Worm (Caenorhabditis elegans) whole organism, young adult: ENCODE results near the gene ZK596.3.

ENCODE experiments used
- B0336.3 ChIP-seq: fragments of 200-800 bp; sonication (Bioruptor generic); IDR thresholded peaks from 2 replicates; pipeline ENCODE4 v1.3.6; 2022; ENCODE audit warnings: missing genetic modification characterization, missing compliant biosample characterization
- C06A6.2 ChIP-seq: fragments of 200-800 bp; sonication (Bioruptor generic); conservative IDR thresholded peaks from 2 replicates; pipeline ENCODE4 v1.3.6; 2022; ENCODE audit warnings: missing genetic modification characterization, missing compliant biosample characterization
- D2030.7 ChIP-seq: fragments of 200-800 bp; sonication (Bioruptor generic); IDR thresholded peaks from 2 replicates; pipeline ENCODE4 v1.3.6; 2022; ENCODE audit warnings: missing genetic modification reagents, missing genetic modification characterization, missing compliant biosample characterization
- F33H1.4 ChIP-seq: fragments of 200-800 bp; sonication (Bioruptor generic); IDR thresholded peaks from 2 replicates; pipeline ENCODE4 v1.3.6; 2022; ENCODE audit warnings: missing genetic modification reagents, missing genetic modification characterization, missing compliant biosample characterization
- F57A8.1 ChIP-seq: fragments of 200-800 bp; sonication (Bioruptor generic); optimal IDR thresholded peaks from 2 replicates; lab custom pipeline; 2018; ENCODE audit warnings: mild to moderate bottlenecking, missing genetic modification characterization, moderate library complexity, missing compliant biosample characterization
- K11D2.4 ChIP-seq: fragments of 200-800 bp; sonication (Bioruptor generic); IDR thresholded peaks from 2 replicates; pipeline ENCODE4 v1.3.6; 2022; ENCODE audit warnings: missing genetic modification reagents, missing genetic modification characterization, missing compliant biosample characterization
- K12H6.12 ChIP-seq: fragments of 200-800 bp; sonication (Bioruptor generic); optimal IDR thresholded peaks from 2 replicates; lab custom pipeline; 2018; ENCODE audit warnings: mild to moderate bottlenecking, missing genetic modification characterization, missing compliant biosample characterization
- Y53G8AR.9 ChIP-seq: fragments of 200-800 bp; sonication (Bioruptor generic); conservative IDR thresholded peaks from 2 replicates; pipeline ENCODE4 v1.3.6; 2022; ENCODE audit warnings: missing genetic modification reagents, missing genetic modification characterization, missing compliant biosample characterization
- Y56A3A.18 ChIP-seq: fragments of 200-800 bp; sonication (Bioruptor generic); IDR thresholded peaks from 2 replicates; pipeline ENCODE4 v1.3.6; 2022; ENCODE audit warnings: missing genetic modification reagents, missing genetic modification characterization, missing compliant biosample characterization
- Y67H2A.10 ChIP-seq: fragments of 200-800 bp; sonication (Bioruptor generic); conservative IDR thresholded peaks from 2 replicates; pipeline ENCODE4 v1.3.6; 2022; ENCODE audit warnings: missing genetic modification reagents, missing genetic modification characterization, missing compliant biosample characterization
- athp-1 ChIP-seq: sonication (generic microtip); optimal IDR thresholded peaks from 2 replicates; lab custom pipeline; 2017; ENCODE audit warnings: mild to moderate bottlenecking, missing genetic modification characterization, missing compliant biosample characterization
- attf-3 ChIP-seq: fragments of 200-800 bp; sonication (Bioruptor generic); conservative IDR thresholded peaks from 2 replicates; pipeline ENCODE4 v1.3.6; 2022; ENCODE audit warnings: missing genetic modification reagents, missing genetic modification characterization, missing compliant biosample characterization
- bed-1 ChIP-seq: fragments of 200-800 bp; sonication (Bioruptor generic); IDR thresholded peaks from 2 replicates; pipeline ENCODE4 v1.3.6; 2022; ENCODE audit warnings: missing genetic modification reagents, missing genetic modification characterization, missing compliant biosample characterization
- cebp-1 ChIP-seq, 2 experiments: fragments of 200-800 bp in 1 of 2; sonication (Bioruptor generic) in 1 of 2; sonication (generic microtip) in 1 of 2; IDR thresholded peaks in 1 of 2; optimal IDR thresholded peaks in 1 of 2; 2 replicates each; pipeline versions ENCODE4 v1.3.6 to Lab custom; 2017 to 2022; ENCODE audit warnings: missing compliant biosample characterization in 2 of 2, missing genetic modification characterization in 2 of 2, mild to moderate bottlenecking in 1 of 2, missing genetic modification reagents in 1 of 2, moderate library complexity in 1 of 2
- ceh-79 ChIP-seq: sonication (generic microtip); optimal IDR thresholded peaks from 2 replicates; lab custom pipeline; 2017; ENCODE audit warnings: mild to moderate bottlenecking, missing genetic modification characterization, missing compliant biosample characterization
- ceh-91 ChIP-seq: fragments of 200-800 bp; sonication (Bioruptor generic); IDR thresholded peaks from 2 replicates; pipeline ENCODE4 v1.3.6; 2022; ENCODE audit warnings: missing genetic modification reagents, missing genetic modification characterization, missing compliant biosample characterization
- chd-7 ChIP-seq: sonication (generic microtip); optimal IDR thresholded peaks from 2 replicates; lab custom pipeline; 2016; ENCODE audit warnings: mild to moderate bottlenecking, missing genetic modification characterization, moderate library complexity, missing compliant biosample characterization
- dox-1 ChIP-seq: fragments of 200-800 bp; sonication (Bioruptor generic); IDR thresholded peaks from 2 replicates; pipeline ENCODE4 v1.3.6; 2022; ENCODE audit warnings: missing genetic modification reagents, missing genetic modification characterization, missing compliant biosample characterization
- dpl-1 ChIP-seq: fragments of 150-350 bp; optimal IDR thresholded peaks from 2 replicates; lab custom pipeline; 2014; ENCODE audit warnings: missing biosample characterization, missing genetic modification reagents, missing genetic modification characterization
- ekl-4 ChIP-seq: fragments of 200-800 bp; sonication (Bioruptor generic); IDR thresholded peaks from 2 replicates; pipeline ENCODE4 v1.3.6; 2022; ENCODE audit warnings: missing genetic modification reagents, missing genetic modification characterization, missing compliant biosample characterization
- gei-17 ChIP-seq: fragments of 200-800 bp; sonication (Bioruptor generic); optimal IDR thresholded peaks from 2 replicates; lab custom pipeline; 2018; ENCODE audit warnings: mild to moderate bottlenecking, missing genetic modification characterization, missing compliant biosample characterization
- him-1 ChIP-seq: sonication (generic microtip); optimal IDR thresholded peaks from 2 replicates; lab custom pipeline; 2016; ENCODE audit warnings: missing genotype, missing genetic modification reagents, missing genetic modification characterization, missing compliant biosample characterization
- lin-26 ChIP-seq: fragments of 200-800 bp; sonication (Bioruptor generic); IDR thresholded peaks from 2 replicates; pipeline ENCODE4 v1.3.6; 2022; ENCODE audit warnings: missing genetic modification reagents, missing genetic modification characterization, missing compliant biosample characterization
- lin-35 ChIP-seq, 3 experiments: fragments of 150-350 bp in 2 of 3; sonication (generic microtip) in 1 of 3; optimal IDR thresholded peaks; 2 replicates each; lab custom pipeline; 2014 to 2018; ENCODE audit warnings: missing biosample characterization in 3 of 3, missing genetic modification characterization in 3 of 3, missing genetic modification reagents in 3 of 3
- lin-40 ChIP-seq: sonication (generic microtip); optimal IDR thresholded peaks from 2 replicates; lab custom pipeline; 2016; ENCODE audit warnings: missing genetic modification characterization, mild to moderate bottlenecking, missing compliant biosample characterization, missing genotype, missing genetic modification reagents
- lin-54 ChIP-seq: fragments of 200-800 bp; sonication (Bioruptor generic); optimal IDR thresholded peaks from 2 replicates; lab custom pipeline; 2018; ENCODE audit warnings: mild to moderate bottlenecking, missing genetic modification characterization, missing compliant biosample characterization
- lir-1 ChIP-seq: fragments of 200-800 bp; sonication (Bioruptor generic); conservative IDR thresholded peaks from 2 replicates; pipeline ENCODE4 v1.3.6; 2022; ENCODE audit warnings: missing genetic modification reagents, missing genetic modification characterization, missing compliant biosample characterization
- lsl-1 ChIP-seq: fragments of 200-800 bp; sonication (Bioruptor generic); optimal IDR thresholded peaks from 2 replicates; lab custom pipeline; 2018; ENCODE audit warnings: mild to moderate bottlenecking, missing genetic modification characterization, moderate library complexity, missing compliant biosample characterization
- madf-10 ChIP-seq: sonication (generic microtip); optimal IDR thresholded peaks from 2 replicates; lab custom pipeline; 2016; ENCODE audit warnings: mild to moderate bottlenecking, missing genetic modification characterization, missing compliant biosample characterization
- madf-6 ChIP-seq: fragments of 200-800 bp; sonication (Bioruptor generic); IDR thresholded peaks from 2 replicates; pipeline ENCODE4 v1.3.6; 2022; ENCODE audit warnings: missing genetic modification reagents, missing genetic modification characterization, missing compliant biosample characterization
- madf-8 ChIP-seq: fragments of 200-800 bp; sonication (Bioruptor generic); conservative IDR thresholded peaks from 2 replicates; pipeline ENCODE4 v1.3.6; 2022; ENCODE audit warnings: missing genetic modification reagents, missing genetic modification characterization, missing compliant biosample characterization
- mcd-1 ChIP-seq: fragments of 200-800 bp; sonication (Bioruptor generic); IDR thresholded peaks from 2 replicates; pipeline ENCODE4 v1.3.6; 2022; ENCODE audit warnings: missing genetic modification reagents, missing genetic modification characterization, missing compliant biosample characterization
- mes-4 ChIP-seq: sonication (generic microtip); optimal IDR thresholded peaks from 2 replicates; lab custom pipeline; 2016; ENCODE audit warnings: missing genotype, missing genetic modification characterization, missing compliant biosample characterization
- nfya-2 ChIP-seq: fragments of 200-800 bp; sonication (Bioruptor generic); IDR thresholded peaks from 2 replicates; pipeline ENCODE4 v1.3.6; 2022; ENCODE audit warnings: missing genetic modification reagents, missing genetic modification characterization, missing compliant biosample characterization
- nfyb-1 ChIP-seq: fragments of 200-800 bp; sonication (Bioruptor generic); IDR thresholded peaks from 2 replicates; pipeline ENCODE4 v1.3.6; 2022; ENCODE audit warnings: missing genetic modification reagents, missing genetic modification characterization, missing compliant biosample characterization
- nhr-80 ChIP-seq: sonication (generic microtip); optimal IDR thresholded peaks from 2 replicates; lab custom pipeline; 2016; ENCODE audit warnings: missing genetic modification characterization, missing compliant biosample characterization
- nhr-90 ChIP-seq: sonication (generic microtip); optimal IDR thresholded peaks from 2 replicates; lab custom pipeline; 2016; ENCODE audit warnings: missing genotype, mild to moderate bottlenecking, missing genetic modification characterization, missing compliant biosample characterization
- pbrm-1 ChIP-seq: fragments of 200-800 bp; sonication (Bioruptor generic); IDR thresholded peaks from 2 replicates; pipeline ENCODE4 v1.3.6; 2022; ENCODE audit warnings: missing genetic modification reagents, missing genetic modification characterization, missing compliant biosample characterization
- snpc-3.4 ChIP-seq: sonication (generic microtip); optimal IDR thresholded peaks from 2 replicates; lab custom pipeline; 2017; ENCODE audit warnings: missing genetic modification characterization, mild to moderate bottlenecking, missing compliant biosample characterization, antibody characterized with exemption, moderate library complexity, missing genotype, missing genetic modification reagents
- snpc-4 ChIP-seq, 5 experiments: fragments of 150-350 bp in 1 of 5; sonication (generic microtip) in 4 of 5; optimal IDR thresholded peaks; 2 replicates each; lab custom pipeline; 2014 to 2018; ENCODE audit warnings: missing genetic modification characterization in 5 of 5, missing biosample characterization in 3 of 5, antibody characterized with exemption in 2 of 5, mild to moderate bottlenecking in 2 of 5, missing compliant biosample characterization in 2 of 5, missing genotype in 2 of 5, moderate library complexity in 2 of 5, missing genetic modification reagents in 1 of 5
- somi-1 ChIP-seq: fragments of 200-800 bp; sonication (Bioruptor generic); optimal IDR thresholded peaks from 2 replicates; lab custom pipeline; 2018; ENCODE audit warnings: mild to moderate bottlenecking, missing genetic modification characterization, missing compliant biosample characterization
- tbp1 ChIP-seq: fragments of 200-800 bp; sonication (Bioruptor generic); optimal IDR thresholded peaks from 2 replicates; lab custom pipeline; 2018; ENCODE audit warnings: mild to moderate bottlenecking, missing genetic modification characterization, missing compliant biosample characterization
- xnd-1 ChIP-seq: sonication (generic microtip); optimal IDR thresholded peaks from 2 replicates; lab custom pipeline; 2016; ENCODE audit warnings: missing genotype, missing genetic modification reagents, missing genetic modification characterization, missing compliant biosample characterization
- zfh-2 ChIP-seq: fragments of 200-800 bp; sonication (Bioruptor generic); conservative IDR thresholded peaks from 2 replicates; pipeline ENCODE4 v1.3.6; 2022; ENCODE audit warnings: missing genetic modification reagents, missing genetic modification characterization, missing compliant biosample characterization
- ztf-18 ChIP-seq: sonication (generic microtip); optimal IDR thresholded peaks from 2 replicates; lab custom pipeline; 2016; ENCODE audit warnings: missing genotype, mild to moderate bottlenecking, missing genetic modification characterization, missing compliant biosample characterization
- ztf-26 ChIP-seq: sonication (generic microtip); optimal IDR thresholded peaks from 2 replicates; lab custom pipeline; 2017; ENCODE audit warnings: missing genetic modification characterization, missing compliant biosample characterization

Gene ZK596.3

ce11 chrIV:10918877-10919560 lies 14.8 kb upstream of the ZK596.3 start:
- peak; percentile 74; the same call in 1 of the 2 replicates for TF ChIP-seq lir-1 (GFP tag; lab: Robert Waterston, UW)
- peak; percentile 58 for TF ChIP-seq chd-7 (tag; lab: Kevin White, UChicago)
- peak; percentile 70 for TF ChIP-seq xnd-1 (tag; lab: Kevin White, UChicago)
- peak; percentile 19 for TF ChIP-seq him-1 (tag; lab: Kevin White, UChicago)
- TF ChIP-seq pbrm-1 (GFP tag; lab: Robert Waterston, UW) = 0 out of 2 replicates have a peak, but pooled peaks have one; percentile 32
- peak; percentile 24 for TF ChIP-seq gei-17 (GFP tag; lab: Kevin White, UChicago)
- peak; percentile 75 for TF ChIP-seq lin-40 (tag; lab: Kevin White, UChicago)
- TF ChIP-seq K11D2.4 (GFP tag; lab: Robert Waterston, UW) = 0 out of 2 replicates have a peak, but pooled peaks have one; percentile 33
- TF ChIP-seq bed-1 (GFP tag; lab: Robert Waterston, UW) = no peak
- peak; percentile 83 for TF ChIP-seq nhr-80 (tag; lab: Kevin White, UChicago)
- TF ChIP-seq zfh-2 = peak; percentile 85
- TF ChIP-seq somi-1 (GFP tag; lab: Kevin White, UChicago) = peak; percentile 38
- no peak for TF ChIP-seq Y67H2A.10 (GFP tag; lab: Robert Waterston, UW)
- TF ChIP-seq ztf-18 (tag; lab: Kevin White, UChicago) = peak; percentile 64
- no peak for TF ChIP-seq mes-4 (tag; lab: Kevin White, UChicago)
- TF ChIP-seq Y53G8AR.9 = no peak
- TF ChIP-seq attf-3 (GFP tag; lab: Robert Waterston, UW) = 0 out of 2 replicates have a peak, but pooled peaks have one; percentile 20
- no peak for TF ChIP-seq dpl-1
- peak; percentile 46 for TF ChIP-seq lin-54 (GFP tag; lab: Kevin White, UChicago)
- TF ChIP-seq C06A6.2 (GFP tag; lab: Robert Waterston, UW) = no peak
- TF ChIP-seq lsl-1 (GFP tag; lab: Kevin White, UChicago) = peak; percentile 93
- TF ChIP-seq F57A8.1 (GFP tag; lab: Kevin White, UChicago) = no peak
- TF ChIP-seq ztf-26 (tag; lab: Kevin White, UChicago) = peak; percentile 59
- peak; percentile 91 for TF ChIP-seq madf-8 (GFP tag; lab: Robert Waterston, UW)
- peak; percentile 81 for TF ChIP-seq mcd-1 (GFP tag; lab: Robert Waterston, UW)
- TF ChIP-seq F33H1.4 (GFP tag; lab: Robert Waterston, UW) = peak; percentile 92
- no peak for TF ChIP-seq nfya-2 (GFP tag; lab: Robert Waterston, UW)
- no peak for TF ChIP-seq snpc-4 (GFP tag; optimal IDR thresholded peaks at IDR 0.05; lab: Kevin White, UChicago)
- TF ChIP-seq snpc-4 (tag; optimal IDR thresholded peaks at IDR 0.05; lab: Kevin White, UChicago) = peak in 3 of 4 experiments; percentile 29 to 65 (median 39)
- peak; percentile 16 for TF ChIP-seq nhr-90 (tag; lab: Kevin White, UChicago)
- peak; percentile 14; the same call in 1 of the 2 replicates for TF ChIP-seq D2030.7 (GFP tag; lab: Robert Waterston, UW)
- TF ChIP-seq Y56A3A.18 (GFP tag; lab: Robert Waterston, UW) = no peak
- peak; percentile 25 for TF ChIP-seq snpc-3.4
- peak; percentile 43 for TF ChIP-seq ekl-4 (GFP tag; lab: Robert Waterston, UW)
- peak; percentile 74 for TF ChIP-seq B0336.3 (GFP tag; lab: Robert Waterston, UW)
- TF ChIP-seq nfyb-1 (GFP tag; lab: Robert Waterston, UW) = peak; percentile 62; the same call in 1 of the 2 replicates
- no peak for TF ChIP-seq ceh-79 (tag; lab: Kevin White, UChicago)
- TF ChIP-seq ceh-91 = peak; percentile 68
- 0 out of 2 replicates have a peak, but pooled peaks have one; percentile 40 for TF ChIP-seq lin-26 (GFP tag; lab: Robert Waterston, UW)
- TF ChIP-seq K12H6.12 (tag; lab: Kevin White, UChicago) = peak; percentile 77
- TF ChIP-seq tbp1 (GFP tag; lab: Kevin White, UChicago) = peak; percentile 38
- TF ChIP-seq lin-35 (GFP tag; optimal IDR thresholded peaks at IDR 0.05; lab: Kevin White, UChicago) = peak in 1 of 3 experiments; percentile 28
- TF ChIP-seq madf-10 (tag; lab: Kevin White, UChicago) = peak; percentile 44
- no peak for TF ChIP-seq cebp-1 (GFP tag; IDR thresholded peaks at IDR 0.05; lab: Robert Waterston, UW)
- peak; percentile 78 for TF ChIP-seq cebp-1 (tag; optimal IDR thresholded peaks at IDR 0.05; lab: Kevin White, UChicago)
- peak; percentile 84 for TF ChIP-seq dox-1
- peak; percentile 96 for TF ChIP-seq madf-6 (GFP tag; lab: Robert Waterston, UW)
- no peak for TF ChIP-seq athp-1 (tag; lab: Kevin White, UChicago)
